Worm (Caenorhabditis elegans) whole organism, mixed stage, embryonic: ENCODE measurements around the gene F46B3.9.

ENCODE experiments used
- lin-13 ChIP-seq: fragments of 150-350 bp; optimal IDR thresholded peaks from 2 replicates; lab custom pipeline; 2014; ENCODE audit warnings: missing biosample characterization, missing genetic modification characterization
- nhr-12 ChIP-seq: fragments of 150-350 bp; optimal IDR thresholded peaks from 2 replicates; lab custom pipeline; 2014; ENCODE audit warnings: missing biosample characterization, missing genetic modification characterization
- nhr-237 ChIP-seq: fragments of 150-350 bp; optimal IDR thresholded peaks from 2 replicates; lab custom pipeline; 2014; ENCODE audit warnings: missing biosample characterization, missing genetic modification characterization
- nhr-28 ChIP-seq: fragments of 150-350 bp; optimal IDR thresholded peaks from 2 replicates; lab custom pipeline; 2014; ENCODE audit warnings: missing biosample characterization, missing genetic modification characterization
- snpc-4 ChIP-seq: fragments of 150-350 bp; optimal IDR thresholded peaks from 2 replicates; lab custom pipeline; 2014; ENCODE audit warnings: missing biosample characterization, missing genetic modification characterization
- zip-8 ChIP-seq: fragments of 150-350 bp; optimal IDR thresholded peaks from 2 replicates; lab custom pipeline; 2014; ENCODE audit warnings: missing biosample characterization, missing genetic modification characterization

DNA sequence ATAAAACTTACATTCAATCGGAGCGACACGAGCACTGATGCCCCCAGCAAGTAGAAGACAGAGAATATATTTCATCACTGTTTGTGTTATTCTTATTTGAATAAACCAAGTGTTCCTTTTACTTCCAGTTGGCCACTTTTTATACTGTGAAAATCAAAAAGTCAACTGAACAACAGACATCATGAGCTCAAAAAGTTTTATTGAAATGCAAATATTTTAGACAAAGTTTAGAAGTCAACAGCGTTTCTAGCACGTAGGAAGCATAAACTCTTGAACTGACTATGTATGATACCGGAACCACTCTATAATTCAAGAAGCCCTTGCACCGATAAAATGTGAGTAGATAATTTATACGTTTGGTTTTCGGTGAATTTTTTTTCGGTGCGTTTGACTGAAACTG, 5.3 kb upstream of the F46B3.9 start, which contains the start of gene F46B3.14:
- no peak for TF ChIP-seq nhr-28 (tag; lab: Kevin White, UChicago)
- no peak for TF ChIP-seq snpc-4 (tag; lab: Kevin White, UChicago)
- TF ChIP-seq lin-13 = no peak
- no peak for TF ChIP-seq zip-8
- TF ChIP-seq nhr-237 (tag; lab: Kevin White, UChicago) = no peak
- no peak for TF ChIP-seq nhr-12 (tag; lab: Kevin White, UChicago)
